Worm (Caenorhabditis elegans) whole organism, midembryonic: ENCODE measurements around the gene Y66D12A.1.

ENCODE experiments used
- T22C8.4 ChIP-seq: fragments of 200-800 bp; sonication (Bioruptor generic); IDR thresholded peaks from 2 replicates; pipeline ENCODE4 v1.3.6; 2022; ENCODE audit warnings: missing genetic modification characterization, missing compliant biosample characterization
- cog-1 ChIP-seq: sonication (generic microtip); optimal IDR thresholded peaks from 2 replicates; lab custom pipeline; 2016; ENCODE audit warnings: missing genetic modification characterization, missing compliant biosample characterization
- flt-1 ChIP-seq: fragments of 200-800 bp; sonication (Bioruptor generic); IDR thresholded peaks from 2 replicates; pipeline ENCODE4 v1.3.6; 2022; ENCODE audit warnings: missing genetic modification characterization, missing compliant biosample characterization
- klf-2 ChIP-seq: fragments of 200-800 bp; sonication (Bioruptor generic); conservative IDR thresholded peaks from 2 replicates; pipeline ENCODE4 v1.3.6; 2022; ENCODE audit warnings: missing genetic modification reagents, missing genetic modification characterization, missing compliant biosample characterization
- med-1 ChIP-seq: sonication (generic microtip); optimal IDR thresholded peaks from 2 replicates; lab custom pipeline; 2017; ENCODE audit warnings: missing genetic modification characterization, mild to moderate bottlenecking, missing compliant biosample characterization, antibody characterized with exemption, missing genetic modification reagents; ENCODE audit not compliant: insufficient read depth
- ref-1 ChIP-seq: fragments of 200-800 bp; sonication (Bioruptor generic); conservative IDR thresholded peaks from 2 replicates; pipeline ENCODE4 v1.3.6; 2022; ENCODE audit warnings: missing genetic modification reagents, missing genetic modification characterization, missing compliant biosample characterization
- tab-1 ChIP-seq: fragments of 200-800 bp; sonication (Bioruptor generic); IDR thresholded peaks from 2 replicates; pipeline ENCODE4 v1.3.6; 2022; ENCODE audit warnings: missing genetic modification characterization, missing compliant biosample characterization
- ztf-23 ChIP-seq: fragments of 200-800 bp; sonication (Bioruptor generic); IDR thresholded peaks from 2 replicates; pipeline ENCODE4 v1.3.6; 2022; ENCODE audit warnings: missing genetic modification reagents, missing genetic modification characterization, missing compliant biosample characterization
- ztf-29 ChIP-seq: fragments of 200-800 bp; sonication (Bioruptor generic); IDR thresholded peaks from 2 replicates; pipeline ENCODE4 v1.3.6; 2022; ENCODE audit warnings: missing genetic modification reagents, missing genetic modification characterization, missing compliant biosample characterization

The Y66D12A.1 gene

DNA sequence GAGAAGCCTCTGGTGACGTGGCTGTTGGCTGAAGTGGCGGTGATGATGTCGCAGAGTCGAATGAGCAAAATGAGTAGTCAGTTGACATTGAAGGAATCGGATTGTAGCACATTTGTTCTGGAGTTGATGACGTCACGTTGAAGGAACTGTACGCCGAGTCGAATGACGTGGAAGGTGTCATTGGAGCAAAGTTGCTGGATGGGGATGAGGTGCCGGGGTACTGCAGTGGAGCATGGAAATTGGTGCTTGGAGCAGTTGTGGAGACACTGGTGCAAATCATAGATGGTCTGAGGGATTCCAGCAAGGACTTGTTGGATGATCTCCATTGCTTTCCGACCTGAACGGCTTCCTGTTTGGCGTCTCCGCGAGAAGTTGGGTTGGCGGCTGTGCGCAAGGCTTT is 25.5 kb downstream of the Y66D12A.1 start:
- TF ChIP-seq med-1 (GFP tag; lab: Kevin White, UChicago): no peak
- no peak for TF ChIP-seq T22C8.4 (GFP tag; lab: Robert Waterston, UW)
- TF ChIP-seq ztf-23 (GFP tag; lab: Robert Waterston, UW): no peak
- TF ChIP-seq flt-1: no peak
- TF ChIP-seq tab-1 (GFP tag; lab: Robert Waterston, UW): no peak
- no peak for TF ChIP-seq cog-1
- TF ChIP-seq ref-1 (GFP tag; lab: Robert Waterston, UW): no peak
- no peak for TF ChIP-seq ztf-29 (GFP tag; lab: Robert Waterston, UW)
- TF ChIP-seq klf-2 (GFP tag; lab: Robert Waterston, UW): no peak

DNA sequence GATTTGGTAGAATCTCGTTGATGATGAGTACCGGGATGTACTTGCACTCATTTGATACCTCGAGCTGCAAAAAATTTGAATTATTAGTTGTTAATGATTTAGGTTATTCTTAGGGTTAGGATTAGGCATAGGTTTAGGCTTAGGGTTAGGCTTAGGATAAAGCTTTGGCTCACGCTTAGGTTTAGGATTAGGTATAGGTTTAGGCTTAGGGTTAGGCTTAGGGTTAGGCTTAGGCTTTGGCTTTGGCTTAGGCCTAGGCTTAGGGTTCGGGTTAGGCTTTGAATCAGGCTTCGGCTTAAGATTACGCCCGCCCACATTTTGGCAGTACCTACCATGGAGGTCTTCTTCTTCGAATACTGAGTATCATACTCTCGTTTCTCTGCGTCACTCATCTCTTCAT is 27.0 kb downstream of the Y66D12A.1 start:
- TF ChIP-seq ztf-23 (GFP tag; lab: Robert Waterston, UW) (no peak), tab-1 (GFP tag; lab: Robert Waterston, UW) (no peak), flt-1 (no peak), ref-1 (GFP tag; lab: Robert Waterston, UW) (no peak), T22C8.4 (GFP tag; lab: Robert Waterston, UW) (no peak)

DNA sequence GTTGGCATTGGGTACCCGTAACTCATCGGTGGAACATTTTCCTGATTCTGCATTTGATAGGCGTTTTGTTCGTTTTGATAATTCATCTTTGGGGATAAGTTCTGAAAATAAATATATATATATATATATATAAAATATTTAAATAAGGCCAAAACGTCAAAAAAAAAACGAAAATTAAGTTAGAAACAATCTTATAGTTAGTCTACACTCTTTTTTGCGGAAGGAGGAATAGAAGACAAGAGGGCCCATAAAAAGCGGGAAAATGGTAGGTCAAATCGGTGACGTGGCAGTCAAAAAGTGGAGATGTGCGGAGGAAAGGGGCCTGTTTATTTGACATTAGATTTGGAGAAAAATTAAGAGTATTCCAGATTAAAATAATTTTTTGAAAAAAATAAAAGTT is 28.8 kb downstream of the Y66D12A.1 start, which contains the start of gene tbx-33:
Gene tbx-33, minus strand, starts transcription at position 101 of the 400 bp plus-strand sequence.
- TF ChIP-seq flt-1 (no peak), ztf-23 (GFP tag; lab: Robert Waterston, UW) (no peak), ref-1 (GFP tag; lab: Robert Waterston, UW) (no peak), cog-1 (no peak), med-1 (GFP tag; lab: Kevin White, UChicago) (no peak), tab-1 (GFP tag; lab: Robert Waterston, UW) (no peak), klf-2 (GFP tag; lab: Robert Waterston, UW) (no peak), ztf-29 (GFP tag; lab: Robert Waterston, UW) (no peak), T22C8.4 (GFP tag; lab: Robert Waterston, UW) (no peak)

DNA sequence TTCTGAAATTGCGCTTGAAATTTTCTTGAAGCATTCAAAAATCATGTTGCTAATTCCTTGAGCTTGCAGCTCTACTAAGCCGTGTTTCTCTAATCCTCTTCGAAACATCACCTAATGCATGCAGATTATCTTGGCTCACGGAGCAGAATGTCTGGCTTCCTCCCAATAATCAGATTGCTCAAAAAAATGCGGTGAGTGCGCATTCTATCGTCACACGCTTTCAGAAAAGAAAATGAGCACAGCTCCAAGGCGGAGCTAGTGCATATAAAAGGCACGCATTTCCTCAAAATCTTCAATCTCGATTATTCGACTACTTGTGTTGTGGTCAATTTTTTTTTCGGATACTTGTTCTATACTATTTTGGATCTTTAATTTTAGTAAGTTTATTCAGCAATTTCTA is 33.4 kb downstream of the Y66D12A.1 start:
- TF ChIP-seq med-1 (GFP tag; lab: Kevin White, UChicago): no peak
- TF ChIP-seq cog-1: no peak
- TF ChIP-seq tab-1 (GFP tag; lab: Robert Waterston, UW): no peak
- no peak for TF ChIP-seq ref-1 (GFP tag; lab: Robert Waterston, UW)
- TF ChIP-seq ztf-29 (GFP tag; lab: Robert Waterston, UW): no peak

DNA sequence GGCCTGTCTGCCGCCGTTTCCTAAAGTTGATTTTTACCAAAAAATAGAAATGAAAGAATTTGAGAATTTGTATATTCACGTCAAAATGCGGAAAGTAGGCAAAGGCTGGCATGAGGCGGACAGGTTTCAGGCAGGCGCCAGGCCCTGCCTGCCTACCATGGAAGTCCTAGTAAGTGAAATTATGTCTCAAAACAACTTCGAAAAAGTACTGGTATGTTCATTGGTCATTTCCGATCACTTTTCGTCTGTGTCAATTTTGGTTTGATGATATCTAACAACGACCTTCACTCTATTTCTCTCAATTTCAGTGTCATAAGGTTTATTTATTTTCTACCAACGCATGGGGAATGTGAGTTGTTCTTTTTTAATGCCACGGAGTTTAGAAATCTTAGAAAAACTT is 42.2 kb downstream of the Y66D12A.1 start, which contains the start of gene faah-6:
Gene faah-6, plus strand, starts transcription at position 301 of the 400 bp plus-strand sequence.
- TF ChIP-seq klf-2 (GFP tag; lab: Robert Waterston, UW): no peak
- no peak for TF ChIP-seq ztf-29 (GFP tag; lab: Robert Waterston, UW)
- no peak for TF ChIP-seq cog-1
- no peak for TF ChIP-seq med-1 (GFP tag; lab: Kevin White, UChicago)
- TF ChIP-seq T22C8.4 (GFP tag; lab: Robert Waterston, UW): no peak
- no peak for TF ChIP-seq ztf-23 (GFP tag; lab: Robert Waterston, UW)
- no peak for TF ChIP-seq tab-1 (GFP tag; lab: Robert Waterston, UW)
- TF ChIP-seq ref-1 (GFP tag; lab: Robert Waterston, UW): no peak
- TF ChIP-seq flt-1: no peak

ce11 chrIII:11651430-11651829 is 43.5 kb downstream of the Y66D12A.1 start:
- TF ChIP-seq ztf-29 (GFP tag; lab: Robert Waterston, UW): no peak
- TF ChIP-seq ztf-23 (GFP tag; lab: Robert Waterston, UW): no peak
- TF ChIP-seq klf-2 (GFP tag; lab: Robert Waterston, UW): no peak

- no peak for TF ChIP-seq T22C8.4 (GFP tag; lab: Robert Waterston, UW)
- no peak for TF ChIP-seq cog-1
- TF ChIP-seq tab-1 (GFP tag; lab: Robert Waterston, UW): no peak
- TF ChIP-seq klf-2 (GFP tag; lab: Robert Waterston, UW): no peak
- TF ChIP-seq flt-1: no peak
- no peak for TF ChIP-seq ztf-29 (GFP tag; lab: Robert Waterston, UW)
- no peak for TF ChIP-seq ztf-23 (GFP tag; lab: Robert Waterston, UW)
- no peak for TF ChIP-seq ref-1 (GFP tag; lab: Robert Waterston, UW)
- no peak for TF ChIP-seq med-1 (GFP tag; lab: Kevin White, UChicago)
Observed at ce11 chrIII:11656389-11656788, 48.4 kb downstream of the Y66D12A.1 start.

- TF ChIP-seq tab-1 (GFP tag; lab: Robert Waterston, UW) (no peak), cog-1 (peak; percentile 2)
Observed at ce11 chrIII:11657185-11657817, 49.3 kb downstream of the Y66D12A.1 start, which contains the start of gene crh-1. Gene crh-1 (plus strand): TSS chrIII:11657767.

DNA sequence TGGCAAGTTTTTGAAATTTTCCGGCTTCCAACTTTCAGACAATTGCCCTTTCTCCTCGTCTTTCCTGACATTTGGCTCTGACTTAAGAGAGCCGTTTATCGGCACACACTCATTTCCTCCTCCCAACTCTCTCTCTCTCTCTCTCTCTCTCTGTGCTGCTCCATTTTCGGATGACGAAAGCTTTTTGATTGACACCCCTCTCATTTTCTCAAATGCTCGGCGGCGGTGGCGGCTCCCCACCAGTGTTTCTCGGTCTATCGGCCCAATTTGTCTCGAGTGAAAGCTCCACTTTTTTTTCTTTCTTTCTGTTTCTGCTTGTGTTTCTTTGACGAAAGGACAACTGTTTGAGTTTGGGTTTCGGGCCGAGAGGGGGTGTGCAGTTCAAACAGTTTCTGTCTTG is 51.8 kb downstream of the Y66D12A.1 start:
- TF ChIP-seq med-1 (GFP tag; lab: Kevin White, UChicago): no peak
- TF ChIP-seq flt-1: no peak
- TF ChIP-seq ztf-23 (GFP tag; lab: Robert Waterston, UW): no peak
- no peak for TF ChIP-seq ztf-29 (GFP tag; lab: Robert Waterston, UW)
- no peak for TF ChIP-seq cog-1
